Worm (Caenorhabditis elegans): Measurements from ENCODE around the gene grl-10.

DNA sequence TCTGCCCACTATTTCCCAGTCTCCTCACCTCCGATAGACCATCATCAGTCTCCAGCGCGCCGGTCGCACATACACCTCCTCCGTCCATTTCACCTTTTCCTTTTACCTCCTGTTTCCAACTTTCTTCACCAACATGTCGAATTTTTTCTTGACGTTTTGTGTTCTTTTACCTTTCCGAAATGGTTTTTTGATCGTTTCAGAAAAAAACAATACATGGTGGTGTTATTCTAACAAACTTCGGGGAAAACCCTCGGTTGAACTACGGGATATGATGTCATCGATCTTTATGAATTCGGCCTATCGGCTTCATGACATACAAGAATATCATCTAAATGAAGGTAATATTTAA is 45.7 kb upstream of the grl-10 start, which contains the start of gene Y97E10C.1:
- TF ChIP-seq mdl-1 (tag; optimal IDR thresholded peaks at IDR 0.05) (no peak), nhr-25 (tag; optimal IDR thresholded peaks at IDR 0.05; ENCODE audit: borderline replicate concordance, insufficient read depth) (no peak), unc-62 (GFP tag; optimal IDR thresholded peaks at IDR 0.05 in 1 of 2) (peak in 1 of 2 experiments; percentile 55), unc-62 (tag; optimal IDR thresholded peaks at IDR 0.05) (no peak), lin-29 (GFP tag; IDR thresholded peaks at IDR 0.05) (no peak), zag-1 (tag; optimal IDR thresholded peaks at IDR 0.05) (no peak)
